Fruit fly (Drosophila melanogaster) whole organism, embryonic: Measurements from ENCODE around the gene SPH93.

ENCODE experiments used
- CG1024 ChIP-seq: fragments of 200-800 bp; sonication (Bioruptor generic); IDR thresholded peaks from 2 replicates; pipeline ENCODE4 v1.3.6; 2022; ENCODE audit warnings: missing biosample characterization, missing genetic modification characterization
- CG16863 ChIP-seq: fragments of 200-800 bp; sonication (Bioruptor generic); optimal IDR thresholded peaks from 3 replicates; lab custom pipeline; 2016; ENCODE audit warnings: missing biosample characterization, missing genetic modification characterization
- D19A ChIP-seq: fragments of 200-800 bp; optimal IDR thresholded peaks from 3 replicates; lab custom pipeline; 2019; ENCODE audit warnings: missing biosample characterization, mild to moderate bottlenecking, missing genetic modification characterization, moderate library complexity
- fru ChIP-seq: fragments of >200 bp; optimal IDR thresholded peaks from 2 replicates; lab custom pipeline; 2017

DNA sequence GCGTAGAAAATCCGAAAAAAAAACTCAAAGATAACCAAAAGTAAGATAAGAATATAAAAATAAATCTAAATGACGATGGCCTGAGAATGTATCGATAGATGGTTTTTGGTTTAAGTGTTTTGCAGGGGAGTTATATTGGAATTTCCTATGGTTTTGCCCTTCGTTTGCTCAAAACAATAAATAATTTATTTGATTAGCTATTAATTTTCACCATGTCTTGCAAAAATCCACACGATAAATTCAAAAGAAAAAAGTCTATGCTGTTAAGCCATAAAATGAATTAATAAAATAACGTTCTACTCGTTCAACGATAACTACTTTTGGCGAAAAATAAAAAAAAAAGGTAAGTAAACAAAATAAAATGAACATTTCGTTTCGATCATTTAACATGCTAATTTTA is 8.7 kb downstream of the SPH93 start:
- TF ChIP-seq D19A (tag; lab: Kevin White, UChicago) (no peak), CG1024 (no peak), CG16863 (GFP tag; lab: Kevin White, UChicago) (no peak), fru (lab: Kevin White, UChicago) (no peak)
